Fruit fly (Drosophila melanogaster): ENCODE measurements around the gene Cnot4.

Gene Cnot4

DNA sequence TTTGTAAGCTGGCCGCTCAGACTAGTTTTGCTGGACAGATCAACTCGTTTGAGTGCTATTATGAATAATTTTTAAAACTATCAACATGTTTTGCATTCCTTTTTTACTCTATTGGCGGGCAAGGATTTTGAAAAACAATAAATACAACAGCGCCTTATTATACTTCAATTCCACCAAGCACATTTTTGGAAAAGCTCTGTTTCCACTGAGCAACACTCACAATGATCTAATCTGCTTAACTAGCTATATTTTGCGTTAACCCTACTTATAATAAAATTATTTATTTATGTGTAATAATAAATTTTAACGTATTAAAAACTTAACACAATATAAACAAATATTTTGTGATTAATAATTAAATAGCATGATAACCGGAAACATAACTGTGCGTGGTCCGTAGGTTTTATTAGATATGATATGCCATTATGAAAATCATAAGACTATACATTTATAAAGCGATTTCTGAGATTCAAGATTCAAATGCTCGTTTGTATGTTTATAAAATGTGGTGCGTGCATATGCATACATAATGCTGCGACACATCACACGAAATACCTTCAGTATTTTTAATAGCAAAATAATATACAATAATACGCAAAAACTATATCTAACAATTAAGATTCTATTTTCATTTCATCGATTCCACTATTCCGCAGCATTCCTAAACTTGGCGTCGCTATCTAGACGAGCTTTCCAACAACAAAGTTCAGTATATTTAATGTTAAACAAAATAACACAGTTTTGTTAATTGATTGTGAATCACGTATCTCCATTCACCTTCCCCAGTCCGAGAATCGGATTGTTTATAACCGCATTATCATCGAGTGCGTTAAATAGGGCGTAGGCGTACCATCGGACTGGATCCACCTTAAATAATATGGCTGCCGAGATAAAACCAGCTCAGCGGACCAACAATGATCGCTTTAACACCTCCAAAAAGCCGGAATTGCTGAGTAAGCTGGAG is 26.4 kb downstream of the Cnot4 start, which contains the start of the genes pie and Wdfy2:
pie (minus strand) TSS at position 138 of the 964 bp plus-strand sequence.
Wdfy2 (plus strand) TSS at position 649 of the 964 bp plus-strand sequence.
- peak; percentile 21 for TF ChIP-seq CG3032 (tag; optimal IDR thresholded peaks at IDR 0.05)
- no peak for TF ChIP-seq net (GFP tag; optimal IDR thresholded peaks at IDR 0.05)
- peak; percentile 6 for TF ChIP-seq cyc (GFP tag; optimal IDR thresholded peaks at IDR 0.05)

DNA sequence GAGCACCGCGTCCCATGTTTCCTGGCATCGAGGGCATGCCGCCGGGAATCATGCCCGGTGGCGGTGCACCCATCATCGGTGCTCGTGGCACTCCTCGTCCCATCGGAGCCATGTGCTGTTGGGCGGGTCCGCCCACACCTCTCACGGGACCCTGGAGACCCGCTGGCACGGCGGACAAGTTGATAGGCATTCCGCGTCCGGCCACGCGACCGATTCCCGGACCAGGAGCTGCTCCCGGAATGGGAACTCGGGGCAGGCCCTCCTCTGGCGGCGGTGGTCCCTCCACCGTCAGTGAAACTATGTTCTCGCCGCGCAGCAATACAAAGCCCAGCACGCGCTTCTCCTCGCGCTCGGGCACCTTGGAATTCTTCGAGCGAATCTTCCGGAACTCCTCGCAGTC is 29.1 kb downstream of the Cnot4 start:
- TF ChIP-seq CG6276 (GFP tag; optimal IDR thresholded peaks at IDR 0.05) (no peak), fd85E (GFP tag; optimal IDR thresholded peaks at IDR 0.05) (no peak), esn (GFP tag; optimal IDR thresholded peaks at IDR 0.05) (no peak), dac (GFP tag; optimal IDR thresholded peaks at IDR 0.05) (no peak), Gug (GFP tag; IDR thresholded peaks at IDR 0.05) (no peak), CG11294 (GFP tag; IDR thresholded peaks at IDR 0.05) (no peak), eg (GFP tag; IDR thresholded peaks at IDR 0.05) (no peak), Eip93F (GFP tag; optimal IDR thresholded peaks at IDR 0.05) (no peak), CG6792 (GFP tag; optimal IDR thresholded peaks at IDR 0.05) (no peak), acj6 (GFP tag; optimal IDR thresholded peaks at IDR 0.05) (no peak), vri (GFP tag; optimal IDR thresholded peaks at IDR 0.05) (no peak), Lpt (GFP tag; optimal IDR thresholded peaks at IDR 0.05) (no peak), CG8632 (GFP tag; optimal IDR thresholded peaks at IDR 0.05) (no peak), CG11762 (GFP tag; optimal IDR thresholded peaks at IDR 0.05; ENCODE audit: insufficient read depth) (no peak), CG3032 (tag; optimal IDR thresholded peaks at IDR 0.05) (no peak), CG15336 (GFP tag; IDR thresholded peaks at IDR 0.05) (no peak), CG9139 (GFP tag; optimal IDR thresholded peaks at IDR 0.05) (no peak), cyc (GFP tag; optimal IDR thresholded peaks at IDR 0.05) (no peak), pdm3 (GFP tag; optimal IDR thresholded peaks at IDR 0.05) (no peak)

dm6 chr2L:10426534-10427048 is 30.1 kb downstream of the Cnot4 start, which contains the start of the genes SmB and KdelR:
Gene SmB, minus strand, starts transcription at chr2L:10426627.
Gene KdelR, plus strand, starts transcription at chr2L:10426887.
- TF ChIP-seq Eip78C (GFP tag) (peak; percentile 26), OdsH (GFP tag; optimal IDR thresholded peaks at IDR 0.05) (no peak), CG1621 (tag; optimal IDR thresholded peaks at IDR 0.05) (peak; percentile 39), ss (GFP tag; optimal IDR thresholded peaks at IDR 0.05) (no peak), Hr4 (GFP tag; optimal IDR thresholded peaks at IDR 0.05) (no peak), lz (GFP tag; optimal IDR thresholded peaks at IDR 0.05) (peak; percentile 34), CG3032 (tag; optimal IDR thresholded peaks at IDR 0.05) (peak; percentile 13), esn (GFP tag; optimal IDR thresholded peaks at IDR 0.05) (peak; percentile 49), fkh (GFP tag; optimal IDR thresholded peaks at IDR 0.05) (peak; percentile 81), Smox (GFP tag; optimal IDR thresholded peaks at IDR 0.05) (no peak)

DNA sequence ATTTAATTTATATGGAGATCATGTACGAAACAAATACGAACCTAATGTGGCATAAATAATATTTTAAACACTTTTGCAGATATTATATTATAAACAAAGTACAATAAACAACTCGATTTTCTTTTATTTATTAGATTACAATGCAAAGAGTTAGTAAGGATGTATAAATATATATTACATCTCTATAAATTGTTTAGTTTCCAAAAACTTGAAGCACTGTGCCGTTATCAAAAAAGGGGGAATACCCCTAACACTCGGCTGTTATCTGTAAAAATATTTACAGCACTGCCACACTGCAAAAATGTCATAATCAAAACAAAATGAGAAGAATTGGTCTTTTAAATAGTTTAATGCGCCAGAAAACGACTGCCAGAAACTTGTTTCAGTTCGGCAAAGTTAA is 32.0 kb downstream of the Cnot4 start, which contains the start of gene CG5188:
CG5188 (plus strand) TSS at position 302 of the 400 bp plus-strand sequence.
- TF ChIP-seq Gug (GFP tag; IDR thresholded peaks at IDR 0.05) (0 out of 2 replicates have a peak, but pooled peaks have one; percentile 9), CG15336 (GFP tag; IDR thresholded peaks at IDR 0.05) (peak; percentile 69), CG16779 (tag; optimal IDR thresholded peaks at IDR 0.05) (no peak), Hr4 (GFP tag; optimal IDR thresholded peaks at IDR 0.05) (no peak), CG6792 (GFP tag; optimal IDR thresholded peaks at IDR 0.05) (peak; percentile 35), lz (GFP tag; optimal IDR thresholded peaks at IDR 0.05) (peak; percentile 65), Eip93F (GFP tag; optimal IDR thresholded peaks at IDR 0.05) (no peak), Eip78C (GFP tag) (peak; percentile 82), ss (GFP tag; optimal IDR thresholded peaks at IDR 0.05) (peak in 1 of 2 experiments; percentile 1), CG8632 (GFP tag; optimal IDR thresholded peaks at IDR 0.05) (no peak), CG11762 (GFP tag; optimal IDR thresholded peaks at IDR 0.05; ENCODE audit: insufficient read depth) (peak; percentile 35), CG6854 (GFP tag; optimal IDR thresholded peaks at IDR 0.05) (no peak), Lpt (GFP tag; optimal IDR thresholded peaks at IDR 0.05) (peak; percentile 4), esn (GFP tag; optimal IDR thresholded peaks at IDR 0.05) (peak; percentile 64), dac (GFP tag; optimal IDR thresholded peaks at IDR 0.05) (no peak), spab (GFP tag; optimal IDR thresholded peaks at IDR 0.05) (no peak), CG3032 (tag; optimal IDR thresholded peaks at IDR 0.05) (peak; percentile 52), cyc (GFP tag; optimal IDR thresholded peaks at IDR 0.05) (peak; percentile 23), net (GFP tag; optimal IDR thresholded peaks at IDR 0.05) (no peak), fd85E (GFP tag; optimal IDR thresholded peaks at IDR 0.05) (no peak), Sox15 (GFP tag; optimal IDR thresholded peaks at IDR 0.05) (peak; percentile 7), dsx (GFP tag; optimal IDR thresholded peaks at IDR 0.05; ENCODE audit: poor library complexity, severe bottlenecking) (no peak), CG3919 (GFP tag; optimal IDR thresholded peaks at IDR 0.05) (no peak), CG1621 (tag; optimal IDR thresholded peaks at IDR 0.05) (no peak), achi (GFP tag; optimal IDR thresholded peaks at IDR 0.05) (no peak), topi (GFP tag; optimal IDR thresholded peaks at IDR 0.05) (peak; percentile 45), CG6163 (GFP tag; IDR thresholded peaks at IDR 0.05) (peak; percentile 31; the same call in 1 of the 3 replicates), acj6 (GFP tag; optimal IDR thresholded peaks at IDR 0.05) (peak; percentile 37), Hr39 (GFP tag; optimal IDR thresholded peaks at IDR 0.05) (peak; percentile 15), Sox14 (GFP tag; optimal IDR thresholded peaks at IDR 0.05) (peak; percentile 22)

Data from whole organism, prepupa.